Fruit fly (Drosophila melanogaster): Measurements from ENCODE around the gene Faf2.

Faf2 gene

dm6 chr2L:18746694-18747093 lies 38.2 kb upstream of the Faf2 start (continued):
- TF ChIP-seq acj6 (GFP tag; optimal IDR thresholded peaks at IDR 0.05) (no peak), CG11762 (GFP tag; optimal IDR thresholded peaks at IDR 0.05; ENCODE audit: insufficient read depth) (no peak), CG6163 (GFP tag; IDR thresholded peaks at IDR 0.05) (peak; percentile 45; the same call in 2 of the 3 replicates), CG7368 (GFP tag; optimal IDR thresholded peaks at IDR 0.05) (no peak), fd59A (GFP tag; optimal IDR thresholded peaks at IDR 0.05) (no peak), CG34406 (GFP tag; optimal IDR thresholded peaks at IDR 0.05) (no peak), esn (GFP tag; optimal IDR thresholded peaks at IDR 0.05) (no peak), fd85E (GFP tag; optimal IDR thresholded peaks at IDR 0.05) (no peak), CG31627 (GFP tag; optimal IDR thresholded peaks at IDR 0.05) (no peak), Sox15 (GFP tag; optimal IDR thresholded peaks at IDR 0.05) (no peak), achi (GFP tag; optimal IDR thresholded peaks at IDR 0.05) (peak; percentile 20), CG6276 (GFP tag; optimal IDR thresholded peaks at IDR 0.05) (peak; percentile 65), CG6854 (GFP tag; optimal IDR thresholded peaks at IDR 0.05) (no peak), fkh (GFP tag; optimal IDR thresholded peaks at IDR 0.05) (no peak), lz (GFP tag; optimal IDR thresholded peaks at IDR 0.05) (no peak), CG10631 (GFP tag; optimal IDR thresholded peaks at IDR 0.05) (no peak), net (GFP tag; optimal IDR thresholded peaks at IDR 0.05) (peak; percentile 2), pdm3 (GFP tag; optimal IDR thresholded peaks at IDR 0.05) (no peak)

DNA sequence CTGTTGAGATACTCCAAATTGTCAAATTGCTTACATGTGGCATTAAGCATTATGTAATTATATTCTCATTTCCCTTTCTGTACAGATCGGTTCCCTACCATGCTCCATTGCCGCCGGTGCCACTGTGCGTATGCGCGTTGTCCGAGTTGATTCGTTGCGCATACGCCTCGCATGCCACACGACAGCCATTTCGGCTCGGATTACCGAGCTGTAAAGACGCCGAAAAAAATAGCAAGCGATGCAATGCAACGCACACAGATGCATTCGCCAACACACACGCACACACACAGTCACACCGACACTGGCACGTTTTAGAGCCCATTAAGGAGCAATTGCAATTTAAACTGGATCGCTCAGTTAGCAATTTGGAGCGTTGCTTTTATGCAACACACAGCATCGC lies 37.0 kb upstream of the Faf2 start:
- no peak for TF ChIP-seq CG31627 (GFP tag; optimal IDR thresholded peaks at IDR 0.05)

- peak; percentile 36 for TF ChIP-seq svp (GFP tag)
- TF ChIP-seq Met (GFP tag; optimal IDR thresholded peaks at IDR 0.05): no peak
- TF ChIP-seq CG3919 (GFP tag; optimal IDR thresholded peaks at IDR 0.05): peak; percentile 43
- peak in 1 of 2 experiments; percentile 7 for TF ChIP-seq salr (GFP tag; optimal IDR thresholded peaks at IDR 0.05)
- TF ChIP-seq CG11294 (GFP tag; IDR thresholded peaks at IDR 0.05): no peak; the same call in 1 of the 2 replicates
- TF ChIP-seq CG10631 (GFP tag; optimal IDR thresholded peaks at IDR 0.05): peak; percentile 46
- TF ChIP-seq dsx (GFP tag; optimal IDR thresholded peaks at IDR 0.05; ENCODE audit: poor library complexity, severe bottlenecking): no peak
- TF ChIP-seq Hr38 (GFP tag; optimal IDR thresholded peaks at IDR 0.05): no peak
- TF ChIP-seq CG3032 (tag; optimal IDR thresholded peaks at IDR 0.05): peak; percentile 10
- TF ChIP-seq net (GFP tag; optimal IDR thresholded peaks at IDR 0.05): peak; percentile 49
- peak; percentile 56; the same call in 1 of the 3 replicates for TF ChIP-seq eg (GFP tag; IDR thresholded peaks at IDR 0.05)
- peak; percentile 3 for TF ChIP-seq Sox14 (GFP tag; optimal IDR thresholded peaks at IDR 0.05)
- TF ChIP-seq pdm3 (GFP tag; optimal IDR thresholded peaks at IDR 0.05): peak; percentile 29
- TF ChIP-seq CG6808 (GFP tag; optimal IDR thresholded peaks at IDR 0.05): no peak
- no peak for TF ChIP-seq CG9139 (GFP tag; optimal IDR thresholded peaks at IDR 0.05)
- no peak for TF ChIP-seq fd85E (GFP tag; optimal IDR thresholded peaks at IDR 0.05)
- peak; percentile 48 for TF ChIP-seq CG4318 (GFP tag; optimal IDR thresholded peaks at IDR 0.05)
- peak; percentile 34; the same call in 1 of the 3 replicates for TF ChIP-seq CG6163 (GFP tag; IDR thresholded peaks at IDR 0.05)
- no peak for TF ChIP-seq CG8632 (GFP tag; optimal IDR thresholded peaks at IDR 0.05)
- no peak for TF ChIP-seq Eip75B (GFP tag; optimal IDR thresholded peaks at IDR 0.05)
- no peak for TF ChIP-seq ss (GFP tag; optimal IDR thresholded peaks at IDR 0.05)
- TF ChIP-seq OdsH (GFP tag; optimal IDR thresholded peaks at IDR 0.05): peak; percentile 25
- peak; percentile 57; the same call in 1 of the 2 replicates for TF ChIP-seq CG15336 (GFP tag; IDR thresholded peaks at IDR 0.05)
- no peak for TF ChIP-seq cyc (GFP tag; optimal IDR thresholded peaks at IDR 0.05)
- TF ChIP-seq CG6792 (GFP tag; optimal IDR thresholded peaks at IDR 0.05): no peak
- peak; percentile 83 for TF ChIP-seq Hr4 (GFP tag; optimal IDR thresholded peaks at IDR 0.05)
- TF ChIP-seq fd59A (GFP tag; optimal IDR thresholded peaks at IDR 0.05): no peak
- no peak for TF ChIP-seq CG1621 (tag; optimal IDR thresholded peaks at IDR 0.05)
- TF ChIP-seq vri (GFP tag; optimal IDR thresholded peaks at IDR 0.05): no peak
- TF ChIP-seq CG7368 (GFP tag; optimal IDR thresholded peaks at IDR 0.05): no peak
- TF ChIP-seq CG16779 (tag; optimal IDR thresholded peaks at IDR 0.05): no peak
- TF ChIP-seq CG10669 (GFP tag; optimal IDR thresholded peaks at IDR 0.05): peak; percentile 6
- TF ChIP-seq esn (GFP tag; optimal IDR thresholded peaks at IDR 0.05): no peak
- TF ChIP-seq Ets21C (GFP tag; optimal IDR thresholded peaks at IDR 0.05): no peak
- TF ChIP-seq Eip93F (GFP tag; optimal IDR thresholded peaks at IDR 0.05): no peak
- no peak for TF ChIP-seq Lpt (GFP tag; optimal IDR thresholded peaks at IDR 0.05)
- TF ChIP-seq Eip78C (GFP tag): peak; percentile 82
- TF ChIP-seq acj6 (GFP tag; optimal IDR thresholded peaks at IDR 0.05): no peak
- peak; percentile 56 for TF ChIP-seq Gug (GFP tag; IDR thresholded peaks at IDR 0.05)
Measured at dm6 chr2L:18743896-18744295, 35.4 kb upstream of the Faf2 start.
